Fruit fly (Drosophila melanogaster): ENCODE data around the gene NimB5.

DNA sequence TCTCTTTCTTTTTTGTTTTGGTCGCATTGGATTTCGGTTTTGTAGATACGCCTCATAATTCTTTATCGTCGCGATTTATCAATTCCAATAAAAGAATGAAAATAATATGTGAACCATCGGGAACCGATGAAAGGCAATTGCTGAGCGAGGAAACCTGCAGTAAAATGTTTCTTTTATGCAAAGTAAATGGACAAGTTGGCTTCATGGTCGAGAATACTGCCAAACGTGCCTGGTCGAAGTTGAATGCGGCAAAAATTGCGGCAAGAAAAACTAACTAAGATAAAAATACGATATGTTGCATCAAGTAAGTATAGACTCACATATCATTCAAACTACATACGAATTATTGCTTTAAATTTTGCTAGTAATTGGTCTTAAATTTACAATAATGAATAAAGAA, 37.8 kb downstream of the NimB5 start, which contains the start of gene CG42692:
- TF ChIP-seq ttk (optimal IDR thresholded peaks at IDR 0.05): no peak
- no peak for TF ChIP-seq psq (optimal IDR thresholded peaks at IDR 0.05)

Measured in Kc167 (cell line).